Worm (Caenorhabditis elegans): ENCODE results near the gene chil-5.

The chil-5 gene

DNA sequence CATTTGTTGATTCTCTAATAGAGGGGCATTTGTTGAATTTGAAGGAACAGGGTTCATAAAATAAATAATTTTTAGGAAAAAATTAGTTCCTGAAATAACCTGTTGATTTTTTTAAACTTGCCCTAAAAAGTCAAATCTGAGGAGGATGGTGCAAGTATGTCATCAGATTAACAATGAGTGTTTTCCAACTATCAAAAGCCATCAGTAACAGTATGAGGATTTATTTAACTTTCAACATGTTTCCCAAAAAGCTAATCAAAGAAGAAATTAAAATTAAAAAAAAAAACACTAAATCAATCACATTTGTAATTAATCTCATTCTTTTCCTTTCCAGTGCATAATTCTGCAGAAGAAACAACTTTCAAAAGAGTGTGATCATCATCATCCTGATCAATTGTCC, at the start of gene chil-5:
Gene chil-5 (minus strand): TSS at position 101 of the 400 bp plus-strand sequence.
- TF ChIP-seq php-3 (GFP tag; IDR thresholded peaks at IDR 0.05) (no peak), pha-4 (GFP tag; IDR thresholded peaks at IDR 0.05) (no peak), pha-4 (tag; optimal IDR thresholded peaks at IDR 0.05) (no peak), nhr-25 (tag; optimal IDR thresholded peaks at IDR 0.05; ENCODE audit: borderline replicate concordance, insufficient read depth) (no peak), madf-5 (GFP tag; IDR thresholded peaks at IDR 0.05) (no peak), ceh-44 (GFP tag; IDR thresholded peaks at IDR 0.05) (no peak), lin-29 (GFP tag; IDR thresholded peaks at IDR 0.05) (no peak), F37D6.2 (tag; optimal IDR thresholded peaks at IDR 0.05) (no peak), aly-2 (tag; optimal IDR thresholded peaks at IDR 0.05) (no peak), snpc-1.2 (GFP tag; IDR thresholded peaks at IDR 0.05) (no peak), hif-1 (tag; optimal IDR thresholded peaks at IDR 0.05) (no peak)

DNA sequence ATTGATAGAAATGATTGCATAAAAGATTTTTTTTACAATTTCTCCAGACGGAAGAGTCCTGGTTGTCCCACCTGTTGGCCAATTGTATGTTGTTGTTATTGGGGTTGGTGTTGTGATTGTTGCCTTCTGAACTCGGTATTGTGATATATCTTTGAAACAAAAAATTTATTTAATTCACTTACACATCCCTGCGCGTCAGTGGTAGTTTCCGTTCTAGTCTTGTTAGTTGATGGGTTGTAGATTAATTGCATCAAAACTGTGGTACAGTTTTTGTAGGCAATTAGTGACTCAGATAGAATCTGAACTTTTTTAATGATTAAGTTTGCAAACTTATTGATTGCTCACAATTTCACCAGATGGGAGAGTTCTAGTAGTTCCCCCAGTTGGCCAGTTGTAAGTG, 45.0 kb upstream of the chil-5 start:
- TF ChIP-seq hlh-30 (tag; optimal IDR thresholded peaks at IDR 0.05; ENCODE audit: insufficient read depth), result no peak
- peak in 1 of 2 experiments; percentile 97 for TF ChIP-seq unc-62 (GFP tag; optimal IDR thresholded peaks at IDR 0.05 in 1 of 2)
- no peak for TF ChIP-seq unc-62 (tag; optimal IDR thresholded peaks at IDR 0.05)
- no peak for TF ChIP-seq nhr-10 (tag; optimal IDR thresholded peaks at IDR 0.05)
- no peak for TF ChIP-seq lsy-2 (tag; optimal IDR thresholded peaks at IDR 0.05)
- no peak for TF ChIP-seq Y75B8A.6 (GFP tag; IDR thresholded peaks at IDR 0.05)

DNA sequence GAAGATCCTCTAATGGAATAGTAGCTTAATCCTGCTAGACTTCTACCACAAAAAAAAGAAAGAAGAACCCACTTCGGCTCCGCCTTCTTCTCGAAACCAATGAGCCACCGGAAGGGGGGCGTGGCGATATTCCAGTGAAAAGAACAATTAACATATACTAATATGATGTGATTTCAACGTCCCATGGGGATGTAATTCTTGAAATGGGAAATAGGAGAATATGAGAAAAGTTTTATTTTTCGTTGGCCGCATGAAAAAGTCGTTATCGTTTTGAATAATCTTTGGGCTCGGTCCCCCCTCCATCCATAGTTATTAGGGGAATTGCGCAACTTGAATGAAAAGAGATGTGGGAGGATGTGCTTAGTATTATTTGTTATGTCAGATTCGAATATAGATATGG, 40.8 kb upstream of the chil-5 start, which contains the start of gene unc-4:
Gene unc-4 (minus strand): TSS at position 101 of the 400 bp plus-strand sequence.
- TF ChIP-seq spr-1 (tag; optimal IDR thresholded peaks at IDR 0.05), result no peak

ce11 chrII:9898744-9899143, 39.3 kb upstream of the chil-5 start:
- TF ChIP-seq aha-1 (tag) (peak; percentile 91), attf-4 (tag; optimal IDR thresholded peaks at IDR 0.05) (no peak)

DNA sequence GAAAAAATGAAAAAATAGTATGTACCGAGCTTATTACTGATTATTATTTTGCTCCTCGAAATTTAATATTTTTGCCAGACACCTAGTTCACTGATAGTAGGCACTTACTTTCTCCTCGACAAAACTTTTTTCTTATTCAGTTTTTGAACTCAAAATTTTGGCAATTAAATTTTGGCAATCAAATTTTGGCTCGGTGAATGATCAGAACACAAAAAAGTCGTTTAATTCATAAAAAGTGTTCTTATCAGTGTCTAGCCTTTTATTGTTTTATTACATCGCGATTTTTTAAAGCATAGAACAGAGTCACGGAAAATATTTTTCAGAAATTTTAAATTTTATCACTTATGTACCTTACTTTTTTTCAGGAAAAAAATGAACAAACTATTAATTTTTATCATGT, 35.7 kb upstream of the chil-5 start:
- TF ChIP-seq daf-16 (GFP tag; optimal IDR thresholded peaks at IDR 0.05) (no peak), daf-16 (tag; optimal IDR thresholded peaks at IDR 0.05) (peak; percentile 65), ztf-11 (tag; optimal IDR thresholded peaks at IDR 0.05) (no peak), php-3 (GFP tag; IDR thresholded peaks at IDR 0.05) (peak; percentile 95), arid-1 (GFP tag; conservative IDR thresholded peaks at IDR 0.05) (no peak), mxl-2 (GFP tag; conservative IDR thresholded peaks at IDR 0.05) (no peak), pqm-1 (tag; optimal IDR thresholded peaks at IDR 0.05) (peak; percentile 13), ceh-44 (GFP tag; IDR thresholded peaks at IDR 0.05) (no peak), dve-1 (tag; optimal IDR thresholded peaks at IDR 0.05; ENCODE audit: insufficient read depth) (peak; percentile 53), dmd-6 (GFP tag; IDR thresholded peaks at IDR 0.05) (peak; percentile 47), lin-13 (GFP tag; optimal IDR thresholded peaks at IDR 0.05) (no peak), zip-11 (GFP tag; IDR thresholded peaks at IDR 0.05) (no peak), madf-9 (GFP tag; conservative IDR thresholded peaks at IDR 0.05) (no peak), vab-7 (GFP tag; IDR thresholded peaks at IDR 0.05) (no peak), nhr-6 (tag; optimal IDR thresholded peaks at IDR 0.05) (no peak)

DNA sequence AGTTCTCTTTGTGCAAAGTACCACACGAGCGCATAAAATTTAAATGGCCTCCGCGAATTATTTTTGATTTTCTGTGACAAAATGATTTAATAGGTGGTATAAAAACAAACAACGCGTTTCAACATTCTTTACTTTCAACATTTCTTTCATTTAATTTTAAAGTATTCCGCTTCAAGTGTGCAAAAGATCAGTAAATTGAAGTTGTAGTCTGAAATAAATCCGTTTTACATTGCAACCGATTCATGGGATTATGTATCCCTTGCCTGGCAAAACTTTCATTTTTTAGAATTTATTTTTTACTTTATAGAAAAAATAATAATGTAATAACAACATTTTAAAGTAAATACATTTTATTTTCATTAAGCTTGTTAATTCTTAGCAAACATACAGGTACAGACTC, 35.0 kb upstream of the chil-5 start, which contains the start of gene F26C11.1:
Gene F26C11.1 (plus strand): TSS at position 301 of the 400 bp plus-strand sequence.
- TF ChIP-seq ceh-20 (GFP tag; IDR thresholded peaks at IDR 0.05) (no peak), egl-43 (GFP tag; IDR thresholded peaks at IDR 0.05) (no peak)
